Worm (Caenorhabditis elegans) whole organism, L3 larva: ENCODE results near the gene gpa-6.
A peak's percentile ranks its signal among the peaks of the same experiment; 100 is the strongest.

ENCODE experiments used
- elt-1 ChIP-seq: fragments of 150-350 bp; optimal IDR thresholded peaks from 2 replicates; lab custom pipeline; 2014; ENCODE audit warnings: missing biosample characterization, missing genetic modification characterization
- jun-1 ChIP-seq: fragments of 150-350 bp; optimal IDR thresholded peaks from 2 replicates; lab custom pipeline; 2014; ENCODE audit warnings: missing biosample characterization, missing genetic modification reagents, missing genetic modification characterization
- nhr-28 ChIP-seq: fragments of 150-350 bp; optimal IDR thresholded peaks from 2 replicates; lab custom pipeline; 2014; ENCODE audit warnings: missing biosample characterization, missing genetic modification characterization
- nhr-76 ChIP-seq: fragments of 150-350 bp; sonication (generic microtip); optimal IDR thresholded peaks from 5 replicates; lab custom pipeline; 2014; ENCODE audit warnings: missing biosample characterization, missing genetic modification characterization

DNA sequence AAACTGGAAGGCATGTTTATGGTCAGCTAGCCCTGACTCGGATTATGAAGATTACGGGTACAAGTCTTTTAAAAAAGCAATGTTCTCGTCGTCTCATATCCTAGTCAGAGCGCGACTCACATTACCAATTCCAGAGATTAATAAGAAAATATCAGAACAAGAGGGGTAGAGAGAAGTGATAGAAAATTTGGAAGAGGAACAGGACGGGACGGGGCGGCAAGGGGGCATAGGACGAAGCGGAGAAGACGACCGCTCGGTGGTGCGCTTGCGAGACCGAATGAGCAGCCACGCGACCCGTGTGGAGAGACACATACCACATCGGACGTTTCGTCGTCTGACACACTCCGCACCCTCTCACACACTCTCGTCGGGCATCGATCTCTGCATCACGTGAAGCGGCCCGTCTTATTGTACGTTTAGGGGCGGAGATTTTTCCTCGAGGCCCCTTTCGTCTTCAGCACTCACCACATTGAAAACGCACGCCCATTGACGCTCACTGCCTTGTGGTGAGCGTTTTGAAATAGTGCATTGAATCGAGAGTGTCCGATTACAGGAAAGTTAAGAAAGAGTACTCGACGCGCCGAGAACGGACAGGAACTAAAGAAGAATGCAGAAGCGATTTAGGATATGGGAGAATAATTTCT is 45.9 kb upstream of the gpa-6 start:
- TF ChIP-seq jun-1 (tag; lab: Kevin White, UChicago) (peak; percentile 96), nhr-28 (tag; lab: Kevin White, UChicago) (no peak), nhr-76 (peak; percentile 53), elt-1 (tag; lab: Kevin White, UChicago) (peak; percentile 66)
